Worm (Caenorhabditis elegans): ENCODE results near the gene F25B3.2.

F25B3.2 gene

DNA sequence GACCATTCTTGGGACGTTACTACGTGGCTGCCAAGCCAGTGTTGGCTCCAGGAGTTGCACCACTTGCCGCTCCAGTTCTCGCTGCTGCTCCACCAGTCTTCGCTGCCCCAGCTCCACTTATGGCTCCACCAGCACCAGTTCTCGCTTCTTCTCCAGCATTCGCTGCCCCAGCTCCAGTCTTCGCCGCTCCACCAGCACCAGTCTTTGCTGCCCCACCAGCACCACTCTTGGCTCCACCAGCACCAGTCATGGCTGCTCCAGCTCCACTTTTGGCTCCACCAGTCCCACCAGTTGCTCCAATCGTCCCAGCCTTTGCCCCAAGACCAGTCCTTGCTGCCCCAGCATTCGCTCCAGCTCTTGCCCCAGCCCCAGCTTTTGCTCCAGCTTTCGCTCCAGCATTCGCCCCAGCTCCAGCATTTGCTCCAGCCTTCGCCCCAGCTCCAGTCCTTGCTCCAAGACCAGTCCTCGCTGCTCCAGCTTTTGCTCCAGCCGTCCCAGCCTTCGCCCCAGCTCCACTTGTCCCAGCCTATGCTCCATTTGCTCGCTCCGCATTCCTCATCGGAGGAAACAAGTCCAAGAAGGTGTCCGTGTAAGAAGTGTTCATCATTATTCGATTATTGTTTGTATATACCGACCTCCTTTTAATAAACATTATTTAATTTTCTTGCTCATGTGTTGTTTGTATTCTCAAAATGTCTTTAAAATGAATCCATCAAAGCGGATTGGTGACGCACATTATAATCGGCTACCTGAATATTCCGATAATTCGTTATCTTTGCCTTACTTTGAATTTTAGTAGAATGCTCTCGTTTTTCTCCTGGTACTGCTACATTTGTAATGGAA is 48.7 kb downstream of the F25B3.2 start, which contains the start of gene T06E4.7:
TSS of gene T06E4.7 (plus strand) at position 793 of the 843 bp plus-strand sequence.
- TF ChIP-seq isw-1 (GFP tag; IDR thresholded peaks at IDR 0.05) (no peak), zag-1 (tag; optimal IDR thresholded peaks at IDR 0.05) (no peak), sox-4 (tag; optimal IDR thresholded peaks at IDR 0.05) (no peak), lsy-2 (tag; optimal IDR thresholded peaks at IDR 0.05) (no peak), dsc-1 (tag; optimal IDR thresholded peaks at IDR 0.05) (peak; percentile 29)

DNA sequence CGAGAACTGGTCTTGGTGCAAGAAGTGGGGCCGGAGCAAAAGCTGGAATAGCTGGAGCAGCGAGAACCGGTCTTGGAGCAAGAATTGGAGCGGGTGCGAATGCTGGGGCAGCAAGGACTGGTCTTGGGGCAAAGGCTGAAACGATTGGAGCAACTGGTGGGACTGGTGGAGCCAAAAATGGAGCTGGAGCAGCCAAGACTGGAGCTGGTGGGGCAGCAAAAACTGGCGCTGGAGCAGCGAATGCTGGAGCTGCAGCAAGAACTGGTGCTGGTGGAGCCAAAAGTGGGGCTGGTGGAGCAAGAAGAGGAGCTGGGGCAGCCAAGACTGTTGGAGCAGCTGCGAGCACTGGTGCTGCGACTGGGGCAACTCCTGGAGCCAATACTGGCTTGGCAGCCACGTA is 51.5 kb downstream of the F25B3.2 start:
- TF ChIP-seq ceh-8 (GFP tag; optimal IDR thresholded peaks at IDR 0.05) (peak; percentile 15), lsy-2 (tag; optimal IDR thresholded peaks at IDR 0.05) (no peak)

DNA sequence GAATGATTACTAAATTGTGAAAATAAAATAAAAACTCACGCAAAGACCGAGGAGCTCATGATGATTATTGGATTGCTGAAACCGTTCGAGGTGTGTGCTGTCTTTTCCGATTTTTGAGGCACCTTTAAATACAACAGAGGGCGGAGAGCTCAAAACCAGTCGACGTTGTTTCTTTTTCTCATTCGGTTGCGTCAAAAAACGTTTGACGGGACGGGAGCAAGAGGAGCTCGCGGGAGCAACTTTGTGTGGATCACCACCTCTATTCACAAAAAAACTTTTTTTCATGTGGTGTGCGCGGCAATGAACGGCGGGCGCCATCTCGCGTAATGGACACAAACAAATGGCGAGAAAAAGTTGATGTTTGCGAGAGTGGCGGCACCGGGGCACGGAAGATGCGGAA is 52.0 kb downstream of the F25B3.2 start, which contains the start of gene idpc-3:
TSS of gene idpc-3 (minus strand) at position 101 of the 400 bp plus-strand sequence.
- no peak for TF ChIP-seq fkh-8 (tag; optimal IDR thresholded peaks at IDR 0.05)
- TF ChIP-seq efl-1 (optimal IDR thresholded peaks at IDR 0.05), result no peak
- TF ChIP-seq efl-1 (GFP tag; optimal IDR thresholded peaks at IDR 0.05 in 1 of 2), result peak in 1 of 2 experiments; percentile 21
- no peak for TF ChIP-seq nhr-71 (tag; optimal IDR thresholded peaks at IDR 0.05)
- TF ChIP-seq lin-35 (GFP tag; optimal IDR thresholded peaks at IDR 0.05), result no peak
- TF ChIP-seq unc-98 (GFP tag; IDR thresholded peaks at IDR 0.05), result no peak

DNA sequence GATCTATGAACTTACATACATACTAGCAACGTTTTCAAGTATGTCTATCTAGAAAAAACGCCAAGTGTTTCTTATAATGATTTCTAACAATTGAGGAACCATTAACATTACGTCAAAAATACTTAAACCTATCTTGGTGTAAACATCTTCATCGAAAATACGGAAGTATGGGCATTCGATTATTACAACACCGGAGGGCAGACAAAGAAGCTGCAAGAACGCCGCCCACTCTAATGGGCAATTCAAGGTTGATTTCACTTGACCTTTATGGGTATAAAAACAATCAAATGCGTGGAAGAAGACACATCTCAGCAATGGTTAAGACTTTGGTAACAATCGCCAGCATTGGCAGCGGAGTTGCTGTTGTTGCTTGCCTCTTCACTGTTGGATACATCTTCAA is 52.6 kb downstream of the F25B3.2 start, which contains the start of gene col-146:
TSS of gene col-146 (plus strand) at position 301 of the 400 bp plus-strand sequence.
- no peak for TF ChIP-seq irx-1 (tag; optimal IDR thresholded peaks at IDR 0.05)
- TF ChIP-seq F16B12.6 (tag; optimal IDR thresholded peaks at IDR 0.05), result no peak
- no peak for TF ChIP-seq aly-2 (tag; optimal IDR thresholded peaks at IDR 0.05)
- no peak for TF ChIP-seq pax-3 (tag; optimal IDR thresholded peaks at IDR 0.05)
- no peak for TF ChIP-seq ces-1 (GFP tag; optimal IDR thresholded peaks at IDR 0.05)
- TF ChIP-seq nhr-12 (tag; optimal IDR thresholded peaks at IDR 0.05), result no peak
- TF ChIP-seq nhr-47 (tag; optimal IDR thresholded peaks at IDR 0.05), result no peak
- TF ChIP-seq xbp-1 (tag; optimal IDR thresholded peaks at IDR 0.05), result no peak
- no peak for TF ChIP-seq skn-1 (tag; optimal IDR thresholded peaks at IDR 0.05)

All from whole organism, L1 larva.